Fruit fly (Drosophila melanogaster) whole organism, embryonic: Measurements from ENCODE around the gene CG6654.

Source experiments
- Antp ChIP-seq: fragments of 200-800 bp; sonication (Bioruptor generic); optimal IDR thresholded peaks from 3 replicates; lab custom pipeline; 2016; ENCODE audit warnings: missing biosample characterization, missing genetic modification characterization
- Atf3 ChIP-seq: fragments of 200-800 bp; sonication (Bioruptor generic); optimal IDR thresholded peaks from 3 replicates; lab custom pipeline; 2016; ENCODE audit warnings: missing biosample characterization, missing genetic modification characterization
- B-H2 ChIP-seq: fragments of 200-800 bp; sonication (Bioruptor generic); optimal IDR thresholded peaks from 2 replicates; lab custom pipeline; 2018; ENCODE audit warnings: missing biosample characterization, mild to moderate bottlenecking, missing genetic modification characterization
- Bgb ChIP-seq: fragments of 200-800 bp; sonication (Bioruptor generic); IDR thresholded peaks from 2 replicates; pipeline ENCODE4 v1.3.6; 2022; ENCODE audit warnings: missing biosample characterization, missing genetic modification characterization; ENCODE audit not compliant: partially characterized antibody
- C15 ChIP-seq: fragments of 200-800 bp; sonication (Bioruptor generic); IDR thresholded peaks from 3 replicates; pipeline ENCODE4 v1.3.6; 2022; ENCODE audit warnings: missing biosample characterization, missing genetic modification characterization
- CG10209 ChIP-seq: fragments of 200-800 bp; sonication (Bioruptor generic); optimal IDR thresholded peaks from 3 replicates; lab custom pipeline; 2017; ENCODE audit warnings: missing biosample characterization, mild to moderate bottlenecking, missing genetic modification characterization, missing genetic modification reagents
- CG11247 ChIP-seq: fragments of 200-800 bp; sonication (Bioruptor generic); IDR thresholded peaks from 2 replicates; pipeline ENCODE4 v1.3.6; 2022; ENCODE audit warnings: missing biosample characterization, missing genetic modification characterization
- CG12659 ChIP-seq: fragments of 200-800 bp; sonication (Bioruptor generic); optimal IDR thresholded peaks from 3 replicates; lab custom pipeline; 2017; ENCODE audit warnings: mild to moderate bottlenecking, missing biosample characterization, missing genetic modification reagents, missing genetic modification characterization
- CG12769 ChIP-seq: fragments of 200-800 bp; sonication (Bioruptor generic); optimal IDR thresholded peaks from 2 replicates; lab custom pipeline; 2019; ENCODE audit warnings: missing biosample characterization, mild to moderate bottlenecking, missing genetic modification characterization, moderate library complexity
- CG14667 ChIP-seq: fragments of 200-800 bp; sonication (Bioruptor generic); IDR thresholded peaks from 2 replicates; pipeline ENCODE4 v1.3.6; 2022; ENCODE audit warnings: missing biosample characterization, missing genetic modification characterization
- CG15479 ChIP-seq: fragments of 200-800 bp; sonication (Bioruptor generic); optimal IDR thresholded peaks from 3 replicates; lab custom pipeline; 2019; ENCODE audit warnings: missing biosample characterization, mild to moderate bottlenecking, missing genetic modification characterization, moderate library complexity
- CG18262 ChIP-seq: fragments of 200-800 bp; optimal IDR thresholded peaks from 3 replicates; lab custom pipeline; 2019; ENCODE audit warnings: missing biosample characterization, mild to moderate bottlenecking, missing genetic modification characterization, moderate library complexity
- CG2120 ChIP-seq: fragments of 200-800 bp; sonication (Bioruptor generic); optimal IDR thresholded peaks from 3 replicates; lab custom pipeline; 2016; ENCODE audit warnings: missing biosample characterization, missing genetic modification characterization
- CG3407 ChIP-seq: fragments of 200-800 bp; sonication (Bioruptor generic); optimal IDR thresholded peaks from 2 replicates; lab custom pipeline; 2018; ENCODE audit warnings: missing biosample characterization, mild to moderate bottlenecking, missing genetic modification characterization
- CG34422 ChIP-seq: fragments of 200-800 bp; sonication (Bioruptor generic); IDR thresholded peaks from 3 replicates; pipeline ENCODE4 v1.3.6; 2022; ENCODE audit warnings: missing biosample characterization, missing genetic modification characterization
- CG3847 ChIP-seq: fragments of 200-800 bp; sonication (Bioruptor generic); IDR thresholded peaks from 2 replicates; pipeline ENCODE4 v1.3.6; 2022; ENCODE audit warnings: missing biosample characterization, missing genetic modification characterization
- CG4820 ChIP-seq: fragments of 200-800 bp; sonication (Bioruptor generic); optimal IDR thresholded peaks from 3 replicates; lab custom pipeline; 2016; ENCODE audit warnings: missing biosample characterization, missing genetic modification characterization
- CG6854 ChIP-seq: fragments of 200-800 bp; sonication (Bioruptor generic); optimal IDR thresholded peaks from 3 replicates; lab custom pipeline; 2017; ENCODE audit warnings: missing biosample characterization, mild to moderate bottlenecking, missing genetic modification characterization
- CG7839 ChIP-seq: fragments of 200-800 bp; sonication (Bioruptor generic); optimal IDR thresholded peaks from 3 replicates; lab custom pipeline; 2018; ENCODE audit warnings: missing biosample characterization, mild to moderate bottlenecking, missing genetic modification characterization, moderate library complexity
- CG8359 ChIP-seq: fragments of 200-800 bp; sonication (Bioruptor generic); optimal IDR thresholded peaks from 2 replicates; lab custom pipeline; 2017; ENCODE audit warnings: missing biosample characterization, mild to moderate bottlenecking, missing genetic modification characterization, borderline replicate concordance
- CG8478 ChIP-seq: fragments of >200 bp; optimal IDR thresholded peaks from 2 replicates; lab custom pipeline; 2018
- CG9876 ChIP-seq: fragments of 200-800 bp; sonication (Bioruptor generic); optimal IDR thresholded peaks from 2 replicates; lab custom pipeline; 2016; ENCODE audit warnings: missing biosample characterization, missing genetic modification characterization
- D ChIP-seq, 2 experiments: fragments of 200-800 bp in 1 of 2; fragments of >200 bp in 1 of 2; sonication (Bioruptor generic) in 1 of 2; optimal IDR thresholded peaks; 2 replicates in 1 of 2; 3 replicates in 1 of 2; lab custom pipeline; 2017; ENCODE audit warnings: mild to moderate bottlenecking in 1 of 2, missing biosample characterization in 1 of 2, missing genetic modification characterization in 1 of 2, missing genetic modification reagents in 1 of 2
- Dll ChIP-seq: fragments of 200-800 bp; sonication (Bioruptor generic); IDR thresholded peaks from 4 replicates; pipeline ENCODE4 v1.3.6; 2022; ENCODE audit warnings: missing biosample characterization, missing genetic modification characterization; ENCODE audit not compliant: partially characterized antibody
- ERR ChIP-seq: fragments of 200-800 bp; sonication (Bioruptor generic); optimal IDR thresholded peaks from 2 replicates; lab custom pipeline; 2016; ENCODE audit warnings: missing biosample characterization, missing genetic modification characterization
- Ets97D ChIP-seq: fragments of 200-800 bp; sonication (Bioruptor generic); optimal IDR thresholded peaks from 3 replicates; lab custom pipeline; 2016; ENCODE audit warnings: missing biosample characterization, missing genetic modification characterization
- HLH54F ChIP-seq: fragments of 200-800 bp; sonication (Bioruptor generic); optimal IDR thresholded peaks from 3 replicates; lab custom pipeline; 2016; ENCODE audit warnings: missing biosample characterization, missing genetic modification characterization
- Kr ChIP-seq: fragments of 200-800 bp; sonication (Bioruptor generic); optimal IDR thresholded peaks from 2 replicates; lab custom pipeline; 2017; ENCODE audit warnings: missing biosample characterization, mild to moderate bottlenecking, missing genetic modification characterization
- Lpt ChIP-seq: fragments of >200 bp; optimal IDR thresholded peaks from 2 replicates; lab custom pipeline; 2018; ENCODE audit warnings: missing biosample characterization, missing genetic modification characterization
- Mes4 ChIP-seq: fragments of 200-800 bp; sonication (Bioruptor generic); optimal IDR thresholded peaks from 2 replicates; lab custom pipeline; 2016; ENCODE audit warnings: missing biosample characterization, missing genetic modification characterization
- Nf-YB ChIP-seq: fragments of 200-800 bp; sonication (Bioruptor generic); optimal IDR thresholded peaks from 3 replicates; lab custom pipeline; 2019; ENCODE audit warnings: missing biosample characterization, mild to moderate bottlenecking, missing genetic modification characterization, moderate library complexity
- Sry-β ChIP-seq: fragments of 200-800 bp; sonication (Bioruptor generic); optimal IDR thresholded peaks from 2 replicates; lab custom pipeline; 2018; ENCODE audit warnings: missing biosample characterization, mild to moderate bottlenecking, missing genetic modification characterization, moderate library complexity
- Tbp ChIP-seq: fragments of >200 bp; optimal IDR thresholded peaks from 2 replicates; lab custom pipeline; 2018; ENCODE audit warnings: missing biosample characterization, missing genetic modification characterization
- abd-A ChIP-seq: fragments of 200-800 bp; sonication (Bioruptor generic); optimal IDR thresholded peaks from 3 replicates; lab custom pipeline; 2019; ENCODE audit warnings: missing biosample characterization, mild to moderate bottlenecking, missing genetic modification characterization, moderate library complexity
- amos ChIP-seq: fragments of 200-800 bp; sonication (Bioruptor generic); IDR thresholded peaks from 2 replicates; pipeline ENCODE4 v1.3.6; 2022; ENCODE audit warnings: missing biosample characterization, missing genetic modification characterization; ENCODE audit not compliant: partially characterized antibody
- cas ChIP-seq: fragments of 200-800 bp; sonication (Bioruptor generic); IDR thresholded peaks from 2 replicates; pipeline ENCODE4 v1.3.6; 2022; ENCODE audit warnings: missing biosample characterization, missing genetic modification characterization
- dmrt99B ChIP-seq: fragments of 200-800 bp; sonication (Bioruptor generic); optimal IDR thresholded peaks from 2 replicates; lab custom pipeline; 2018; ENCODE audit warnings: missing biosample characterization, mild to moderate bottlenecking, missing genetic modification characterization, moderate library complexity
- ewg ChIP-seq: fragments of 200-800 bp; sonication (Bioruptor generic); optimal IDR thresholded peaks from 3 replicates; lab custom pipeline; 2017; ENCODE audit warnings: mild to moderate bottlenecking, missing biosample characterization, missing genetic modification reagents, missing genetic modification characterization
- fd96Cb ChIP-seq: fragments of 200-800 bp; sonication (Bioruptor generic); optimal IDR thresholded peaks from 2 replicates; lab custom pipeline; 2018; ENCODE audit warnings: missing biosample characterization, mild to moderate bottlenecking, missing genetic modification characterization, moderate library complexity
- gem ChIP-seq: fragments of 200-800 bp; sonication (Bioruptor generic); optimal IDR thresholded peaks from 2 replicates; lab custom pipeline; 2019; ENCODE audit warnings: missing biosample characterization, mild to moderate bottlenecking, missing genetic modification characterization, moderate library complexity
- gro ChIP-seq: fragments of 200-800 bp; sonication (Bioruptor generic); optimal IDR thresholded peaks from 2 replicates; lab custom pipeline; 2016; ENCODE audit warnings: missing biosample characterization, missing genetic modification characterization
- gsb ChIP-seq: fragments of 200-800 bp; sonication (Bioruptor generic); IDR thresholded peaks from 2 replicates; pipeline ENCODE4 v1.3.6; 2022; ENCODE audit warnings: missing biosample characterization, missing genetic modification characterization
- gt ChIP-seq: fragments of 200-800 bp; sonication (Bioruptor generic); IDR thresholded peaks from 2 replicates; pipeline ENCODE4 v1.3.6; 2022; ENCODE audit warnings: missing biosample characterization, missing genetic modification characterization
- her ChIP-seq: fragments of 200-800 bp; sonication (Bioruptor generic); optimal IDR thresholded peaks from 2 replicates; lab custom pipeline; 2016; ENCODE audit warnings: missing biosample characterization, missing genetic modification characterization
- pb ChIP-seq: fragments of 200-800 bp; sonication (Bioruptor generic); optimal IDR thresholded peaks from 3 replicates; lab custom pipeline; 2016; ENCODE audit warnings: missing biosample characterization, missing genetic modification characterization
- pita ChIP-seq: fragments of 200-800 bp; sonication (Bioruptor generic); optimal IDR thresholded peaks from 2 replicates; lab custom pipeline; 2017; ENCODE audit warnings: missing biosample characterization, mild to moderate bottlenecking, missing genetic modification characterization
- psq ChIP-seq: fragments of 200-800 bp; sonication (Bioruptor generic); optimal IDR thresholded peaks from 2 replicates; lab custom pipeline; 2017; ENCODE audit warnings: missing biosample characterization, missing genetic modification characterization
- pum ChIP-seq: fragments of 200-800 bp; sonication (Bioruptor generic); optimal IDR thresholded peaks from 2 replicates; lab custom pipeline; 2016; ENCODE audit warnings: missing biosample characterization, missing genetic modification characterization
- ro ChIP-seq: fragments of 200-800 bp; sonication (Bioruptor generic); IDR thresholded peaks from 2 replicates; pipeline ENCODE4 v1.3.6; 2022; ENCODE audit warnings: missing biosample characterization, missing genetic modification characterization
- sob ChIP-seq: fragments of 200-800 bp; sonication (Bioruptor generic); IDR thresholded peaks from 2 replicates; pipeline ENCODE4 v1.3.6; 2022; ENCODE audit warnings: missing biosample characterization, missing genetic modification characterization
- tna ChIP-seq: fragments of 200-800 bp; sonication (Bioruptor generic); IDR thresholded peaks from 2 replicates; pipeline ENCODE4 v1.3.6; 2022; ENCODE audit warnings: missing biosample characterization, missing genetic modification characterization; ENCODE audit not compliant: partially characterized antibody

Gene CG6654

DNA sequence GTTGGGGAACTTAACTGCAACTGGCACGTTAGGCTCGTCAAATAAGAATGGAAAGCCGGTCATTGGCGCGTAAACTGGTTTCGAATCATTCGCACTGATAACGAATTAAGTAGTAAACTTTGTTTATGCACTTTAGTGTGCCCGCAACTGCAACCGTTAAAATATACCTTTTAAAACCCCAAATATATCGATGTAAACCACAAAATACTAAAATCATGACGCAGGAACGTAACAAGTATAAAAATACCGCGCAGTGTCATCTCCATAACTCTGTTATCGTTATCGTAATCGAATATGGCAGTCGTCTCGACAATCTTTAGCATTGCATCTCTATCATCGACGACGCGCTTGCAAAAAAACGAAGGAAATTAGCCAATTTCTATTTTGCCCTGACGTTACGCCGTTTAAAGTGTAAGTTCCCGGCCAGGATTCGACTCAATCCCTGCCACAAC lies 11.8 kb upstream of the CG6654 start, which contains the start of the genes CG31344 and Caf1-55 (continued):
- TF ChIP-seq CG10209 (GFP tag; lab: Kevin White, UChicago) (no peak), fd96Cb (no peak), Sry-β (GFP tag; lab: Kevin White, UChicago) (no peak), Dll (GFP tag; lab: Robert Waterston, UW) (peak; percentile 86), CG8359 (GFP tag; lab: Kevin White, UChicago) (no peak), ewg (GFP tag; lab: Kevin White, UChicago) (no peak), ro (GFP tag; lab: Robert Waterston, UW) (no peak), C15 (GFP tag; lab: Robert Waterston, UW) (no peak), gsb (GFP tag; lab: Robert Waterston, UW) (no peak), CG18262 (tag; lab: Kevin White, UChicago) (no peak), pum (no peak), HLH54F (GFP tag; lab: Kevin White, UChicago) (no peak), CG9876 (GFP tag; lab: Kevin White, UChicago) (no peak), her (GFP tag; lab: Kevin White, UChicago) (no peak), Mes4 (GFP tag; lab: Kevin White, UChicago) (no peak), Bgb (GFP tag; lab: Robert Waterston, UW) (peak; percentile 87), CG12769 (no peak), ERR (no peak), gro (peak; percentile 26), abd-A (no peak), CG11247 (GFP tag; lab: Robert Waterston, UW) (no peak), CG4820 (GFP tag; lab: Kevin White, UChicago) (no peak), CG12659 (peak; percentile 74), pb (no peak), CG3407 (GFP tag; lab: Kevin White, UChicago) (no peak), CG15479 (GFP tag; lab: Kevin White, UChicago) (no peak), dmrt99B (tag; lab: Kevin White, UChicago) (no peak), B-H2 (GFP tag; lab: Kevin White, UChicago) (peak; percentile 28), Tbp (no peak), pita (GFP tag; lab: Kevin White, UChicago) (no peak), Lpt (no peak), D (optimal IDR thresholded peaks at IDR 0.05; lab: Kevin White, UChicago) (no peak), D (GFP tag; optimal IDR thresholded peaks at IDR 0.05; lab: Kevin White, UChicago) (no peak), cas (GFP tag; lab: Robert Waterston, UW) (no peak), psq (GFP tag; lab: Kevin White, UChicago) (no peak), Atf3 (GFP tag; lab: Kevin White, UChicago) (no peak), CG34422 (no peak), CG2120 (GFP tag; lab: Kevin White, UChicago) (peak; percentile 55), CG7839 (no peak), Antp (GFP tag; lab: Kevin White, UChicago) (no peak), Kr (GFP tag; lab: Kevin White, UChicago) (no peak), gt (GFP tag; lab: Robert Waterston, UW) (no peak), amos (peak; percentile 78), Ets97D (GFP tag; lab: Kevin White, UChicago) (peak; percentile 66), sob (GFP tag; lab: Robert Waterston, UW) (no peak), CG8478 (no peak), gem (tag; lab: Kevin White, UChicago) (no peak), CG6854 (GFP tag; lab: Kevin White, UChicago) (no peak), CG14667 (GFP tag; lab: Robert Waterston, UW) (no peak), CG3847 (GFP tag; lab: Robert Waterston, UW) (peak; percentile 38; the same call in 1 of the 2 replicates), tna (GFP tag; lab: Robert Waterston, UW) (peak; percentile 44; the same call in 1 of the 2 replicates), Nf-YB (GFP tag; lab: Kevin White, UChicago) (no peak)
